Worm (Caenorhabditis elegans) whole organism, mixed stage, embryonic: ENCODE results near the gene nhr-63.

Experiments used
- M03D4.4 ChIP-seq: sonication (generic microtip); optimal IDR thresholded peaks from 2 replicates; lab custom pipeline; 2017; ENCODE audit warnings: mild to moderate bottlenecking, missing genetic modification characterization, missing compliant biosample characterization
- nhr-76 ChIP-seq: sonication (generic microtip); optimal IDR thresholded peaks from 2 replicates; lab custom pipeline; 2017; ENCODE audit warnings: missing biosample characterization, missing genetic modification characterization
- ztf-11 ChIP-seq: fragments of 150-350 bp; optimal IDR thresholded peaks from 2 replicates; lab custom pipeline; 2014; ENCODE audit warnings: missing biosample characterization, missing genetic modification characterization

DNA sequence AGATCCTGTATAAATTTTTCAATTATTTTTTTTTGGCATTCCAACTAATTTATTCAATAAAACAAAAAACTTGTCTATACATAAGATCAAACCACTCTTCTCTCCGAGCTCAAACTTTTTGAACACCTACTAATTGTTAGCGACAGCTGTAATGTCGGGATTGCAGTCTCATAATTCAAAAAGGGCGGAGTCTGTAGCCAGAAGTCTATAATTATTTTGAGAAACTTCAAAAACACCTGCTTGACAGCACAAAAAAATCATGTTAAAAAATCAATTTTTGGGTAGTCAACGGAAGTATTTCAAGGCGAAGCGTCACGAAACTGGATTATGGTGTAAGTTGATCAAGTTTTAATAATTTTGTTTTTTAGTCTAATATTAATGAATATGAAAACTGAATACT lies 17.7 kb downstream of the nhr-63 start, which contains the start of gene srx-44:
- TF ChIP-seq ztf-11 (tag; lab: Kevin White, UChicago) (no peak), M03D4.4 (tag; lab: Kevin White, UChicago) (no peak), nhr-76 (tag; lab: Kevin White, UChicago) (no peak)
